Fruit fly (Drosophila melanogaster) whole organism, prepupa: ENCODE results near the gene mRpL32.

Experiments used
- CG11294 ChIP-seq: fragments of 200-800 bp; sonication (Bioruptor generic); IDR thresholded peaks from 2 replicates; pipeline ENCODE4 v1.3.6; 2022; ENCODE audit warnings: missing biosample characterization, missing genetic modification characterization
- CG15336 ChIP-seq: fragments of 200-800 bp; sonication (Bioruptor generic); IDR thresholded peaks from 2 replicates; pipeline ENCODE4 v1.3.6; 2022; ENCODE audit warnings: missing biosample characterization, missing genetic modification characterization
- CG32006 ChIP-seq: fragments of 200-800 bp; sonication (Bioruptor generic); optimal IDR thresholded peaks from 3 replicates; lab custom pipeline; 2017; ENCODE audit warnings: missing biosample characterization, mild to moderate bottlenecking, missing genetic modification characterization
- Smox ChIP-seq: fragments of 200-800 bp; sonication (Bioruptor generic); optimal IDR thresholded peaks from 3 replicates; lab custom pipeline; 2016; ENCODE audit warnings: missing biosample characterization, missing genetic modification characterization
- Sox15 ChIP-seq: fragments of 200-800 bp; sonication (Bioruptor generic); optimal IDR thresholded peaks from 3 replicates; lab custom pipeline; 2016; ENCODE audit warnings: missing biosample characterization, missing genetic modification characterization
- ss ChIP-seq, 2 experiments: fragments of 200-800 bp; sonication (Bioruptor generic); optimal IDR thresholded peaks; 2 replicates in 1 of 2; 3 replicates in 1 of 2; lab custom pipeline; 2017 to 2018; ENCODE audit warnings: mild to moderate bottlenecking in 2 of 2, missing biosample characterization in 2 of 2, missing genetic modification characterization in 2 of 2, moderate library complexity in 1 of 2
- topi ChIP-seq: fragments of 200-800 bp; sonication (Bioruptor generic); optimal IDR thresholded peaks from 3 replicates; lab custom pipeline; 2016; ENCODE audit warnings: missing biosample characterization, missing genetic modification characterization

DNA sequence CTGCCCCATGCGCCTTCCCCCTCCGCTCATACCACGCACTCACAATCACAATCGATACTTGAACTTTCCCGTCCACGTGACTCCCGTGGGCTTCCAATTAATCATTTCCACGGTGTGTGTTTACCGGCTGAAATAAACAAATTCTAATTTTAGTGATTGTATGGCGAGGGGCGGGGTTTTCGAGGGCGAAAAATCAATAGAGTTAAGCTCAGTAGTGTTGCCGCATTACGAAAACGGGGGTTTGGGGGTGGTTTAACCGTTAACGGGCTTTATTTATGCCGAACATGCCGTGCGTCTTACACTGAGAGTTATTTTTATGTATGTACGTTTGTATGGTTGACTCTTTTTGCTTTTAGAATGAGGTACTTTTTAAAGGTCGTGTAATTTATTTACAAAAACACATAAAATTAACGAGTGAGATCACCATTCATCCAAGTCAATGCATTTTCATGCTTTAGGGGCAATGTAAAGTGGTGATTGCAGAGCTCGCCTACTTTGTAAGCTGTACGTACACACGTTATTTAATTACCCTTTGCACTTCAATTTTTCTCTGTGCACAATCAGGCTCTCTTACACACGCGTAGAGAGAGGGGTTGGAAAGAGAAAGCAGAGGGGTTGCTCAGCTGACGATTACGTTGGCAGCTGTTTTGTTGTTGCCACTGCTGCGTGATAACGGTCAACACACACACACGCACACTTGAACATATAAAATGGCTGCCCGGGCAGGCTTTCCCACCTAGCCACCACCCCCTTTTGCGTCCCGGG is 30.4 kb upstream of the mRpL32 start:
- TF ChIP-seq topi (GFP tag; lab: Kevin White, UChicago) (peak; percentile 64), Sox15 (GFP tag; lab: Kevin White, UChicago) (peak; percentile 48), CG11294 (GFP tag; lab: Robert Waterston, UW) (no peak), CG32006 (GFP tag; lab: Kevin White, UChicago) (peak; percentile 80), ss (GFP tag; optimal IDR thresholded peaks at IDR 0.05; lab: Kevin White, UChicago) (peak; percentile 31 to 59), CG15336 (GFP tag; lab: Robert Waterston, UW) (no peak), Smox (GFP tag; lab: Kevin White, UChicago) (peak; percentile 72)
